Worm (Caenorhabditis elegans) whole organism, L2 larva: ENCODE measurements around the gene sri-40.
"Not testable (repeated sequence)": the region's sequence is repeated elsewhere in the genome, so short reads cannot be mapped to it uniquely, and the experiment has no call there.

Source experiments
- C34F6.9 ChIP-seq: fragments of 150-350 bp; optimal IDR thresholded peaks from 2 replicates; lab custom pipeline; 2014; ENCODE audit warnings: missing biosample characterization, missing genetic modification characterization
- R02D3.7 ChIP-seq: fragments of 150-350 bp; optimal IDR thresholded peaks from 2 replicates; lab custom pipeline; 2014; ENCODE audit warnings: missing biosample characterization, missing genetic modification characterization
- Y55F3AM.14 ChIP-seq: fragments of 200-800 bp; sonication (Bioruptor generic); optimal IDR thresholded peaks from 2 replicates; lab custom pipeline; 2018; ENCODE audit warnings: mild to moderate bottlenecking, missing genetic modification characterization, missing compliant biosample characterization
- alr-1 ChIP-seq: fragments of 150-350 bp; optimal IDR thresholded peaks from 2 replicates; lab custom pipeline; 2014; ENCODE audit warnings: missing biosample characterization, missing genetic modification characterization
- aly-2 ChIP-seq: fragments of 150-350 bp; optimal IDR thresholded peaks from 2 replicates; lab custom pipeline; 2014; ENCODE audit warnings: missing biosample characterization, missing genetic modification characterization
- ama-1 ChIP-seq: fragments of 150-350 bp; optimal IDR thresholded peaks from 2 replicates; lab custom pipeline; 2018; ENCODE audit warnings: inconsistent platforms
- ceh-16 ChIP-seq: fragments of 150-350 bp; optimal IDR thresholded peaks from 2 replicates; lab custom pipeline; 2014; ENCODE audit warnings: missing biosample characterization, missing genetic modification characterization
- crh-2 ChIP-seq: sonication (generic microtip); optimal IDR thresholded peaks from 2 replicates; lab custom pipeline; 2017; ENCODE audit warnings: missing biosample characterization, missing genetic modification characterization
- dmd-4 ChIP-seq: sonication (generic microtip); optimal IDR thresholded peaks from 2 replicates; lab custom pipeline; 2017; ENCODE audit warnings: missing biosample characterization, missing genetic modification characterization
- egl-27 ChIP-seq: sonication (generic microtip); optimal IDR thresholded peaks from 3 replicates; lab custom pipeline; 2017; ENCODE audit warnings: missing biosample characterization, missing genetic modification reagents, missing genetic modification characterization
- elt-1 ChIP-seq: fragments of 150-350 bp; optimal IDR thresholded peaks from 2 replicates; lab custom pipeline; 2014; ENCODE audit warnings: missing biosample characterization, missing genetic modification characterization
- elt-3 ChIP-seq: sonication (generic microtip); optimal IDR thresholded peaks from 2 replicates; lab custom pipeline; 2017; ENCODE audit warnings: missing biosample characterization, missing genetic modification characterization
- fos-1 ChIP-seq: fragments of 150-350 bp; optimal IDR thresholded peaks from 2 replicates; lab custom pipeline; 2014; ENCODE audit warnings: missing biosample characterization, missing genetic modification characterization
- gmeb-1 ChIP-seq: fragments of 150-350 bp; optimal IDR thresholded peaks from 2 replicates; lab custom pipeline; 2014; ENCODE audit warnings: missing biosample characterization, missing genetic modification characterization
- lin-13 ChIP-seq: fragments of 150-350 bp; optimal IDR thresholded peaks from 2 replicates; lab custom pipeline; 2014; ENCODE audit warnings: missing biosample characterization, missing genetic modification reagents, missing genetic modification characterization
- lsy-2 ChIP-seq, 2 experiments: fragments of 150-350 bp in 1 of 2; sonication (generic microtip) in 1 of 2; optimal IDR thresholded peaks; 2 replicates each; lab custom pipeline; 2014 to 2017; ENCODE audit warnings: missing biosample characterization in 2 of 2, missing genetic modification characterization in 2 of 2
- mbf-1 ChIP-seq: sonication (generic microtip); optimal IDR thresholded peaks from 2 replicates; lab custom pipeline; 2017; ENCODE audit warnings: missing biosample characterization, missing genetic modification characterization
- mdl-1 ChIP-seq, 2 experiments: fragments of 150-350 bp in 1 of 2; sonication (generic microtip) in 1 of 2; optimal IDR thresholded peaks; 2 replicates each; lab custom pipeline; 2017; ENCODE audit warnings: missing biosample characterization in 2 of 2, missing genetic modification characterization in 2 of 2
- nhr-10 ChIP-seq: sonication (generic microtip); optimal IDR thresholded peaks from 2 replicates; lab custom pipeline; 2017; ENCODE audit warnings: missing biosample characterization, missing genetic modification characterization
- nhr-11 ChIP-seq: fragments of 150-350 bp; optimal IDR thresholded peaks from 2 replicates; lab custom pipeline; 2014; ENCODE audit warnings: missing biosample characterization, missing genetic modification characterization
- nhr-129 ChIP-seq: fragments of 150-350 bp; optimal IDR thresholded peaks from 2 replicates; lab custom pipeline; 2014; ENCODE audit warnings: missing biosample characterization, missing genetic modification characterization
- nhr-21 ChIP-seq: fragments of 150-350 bp; optimal IDR thresholded peaks from 2 replicates; lab custom pipeline; 2014; ENCODE audit warnings: missing biosample characterization, missing genetic modification characterization
- nhr-23 ChIP-seq: fragments of 150-350 bp; optimal IDR thresholded peaks from 2 replicates; lab custom pipeline; 2014; ENCODE audit warnings: missing biosample characterization, missing genetic modification reagents, missing genetic modification characterization
- nhr-237 ChIP-seq: fragments of 150-350 bp; optimal IDR thresholded peaks from 2 replicates; lab custom pipeline; 2014; ENCODE audit warnings: missing biosample characterization, missing genetic modification characterization
- nhr-25 ChIP-seq: fragments of 150-350 bp; sonication (generic microtip); optimal IDR thresholded peaks from 3 replicates; lab custom pipeline; 2014; ENCODE audit warnings: missing biosample characterization, missing genetic modification characterization
- nhr-6 ChIP-seq: fragments of 150-350 bp; optimal IDR thresholded peaks from 2 replicates; lab custom pipeline; 2014; ENCODE audit warnings: missing biosample characterization, missing genetic modification characterization
- nhr-77 ChIP-seq: fragments of 150-350 bp; optimal IDR thresholded peaks from 2 replicates; lab custom pipeline; 2014; ENCODE audit warnings: missing biosample characterization, missing genetic modification characterization
- peb-1 ChIP-seq: fragments of 150-350 bp; optimal IDR thresholded peaks from 2 replicates; lab custom pipeline; 2014; ENCODE audit warnings: missing biosample characterization, missing genetic modification characterization
- sem-4 ChIP-seq: fragments of 150-350 bp; optimal IDR thresholded peaks from 2 replicates; lab custom pipeline; 2014; ENCODE audit warnings: missing biosample characterization, missing genetic modification reagents, missing genetic modification characterization
- skn-1 ChIP-seq: sonication (generic microtip); optimal IDR thresholded peaks from 2 replicates; lab custom pipeline; 2017; ENCODE audit warnings: missing biosample characterization, missing genetic modification characterization
- unc-39 ChIP-seq: fragments of 150-350 bp; optimal IDR thresholded peaks from 2 replicates; lab custom pipeline; 2014; ENCODE audit warnings: missing biosample characterization, missing genetic modification characterization
- unc-55 ChIP-seq: fragments of 150-350 bp; sonication (generic microtip); optimal IDR thresholded peaks from 3 replicates; lab custom pipeline; 2014; ENCODE audit warnings: missing biosample characterization, missing genetic modification reagents, missing genetic modification characterization
- unc-62 ChIP-seq: fragments of 150-350 bp; optimal IDR thresholded peaks from 2 replicates; lab custom pipeline; 2014; ENCODE audit warnings: missing biosample characterization, missing genetic modification reagents, missing genetic modification characterization
- zag-1 ChIP-seq: fragments of 150-350 bp; optimal IDR thresholded peaks from 2 replicates; lab custom pipeline; 2014; ENCODE audit warnings: missing biosample characterization, missing genetic modification characterization
- ztf-1 ChIP-seq: fragments of 200-800 bp; sonication (Bioruptor generic); conservative IDR thresholded peaks from 2 replicates; pipeline ENCODE4 v1.3.6; 2022; ENCODE audit warnings: missing genetic modification characterization, missing compliant biosample characterization
- ztf-11 ChIP-seq: sonication (generic microtip); optimal IDR thresholded peaks from 2 replicates; lab custom pipeline; 2017; ENCODE audit warnings: missing biosample characterization, missing genetic modification characterization
- ztf-4 ChIP-seq: fragments of 150-350 bp; optimal IDR thresholded peaks from 2 replicates; lab custom pipeline; 2014; ENCODE audit warnings: missing biosample characterization, missing genetic modification characterization

sri-40 gene

ce11 chrII:3201242-3201641 is 23.5 kb downstream of the sri-40 start, which contains the start of gene sri-48:
Gene sri-48 (minus strand): TSS chrII:3201342.
- TF ChIP-seq fos-1, ztf-4, ztf-11 (tag; lab: Kevin White, UChicago): not testable (repeated sequence)

ce11 chrII:3202519-3202918 is 24.8 kb downstream of the sri-40 start, which contains the start of gene sri-53:
Gene sri-53 (minus strand): TSS chrII:3202619.
- no peak for TF ChIP-seq fos-1 (tag; lab: Kevin White, UChicago)

- TF ChIP-seq ztf-1 (no peak), peb-1 (tag; lab: Kevin White, UChicago) (no peak), elt-1 (tag; lab: Kevin White, UChicago) (no peak), nhr-6 (tag; lab: Kevin White, UChicago) (no peak)
Observed at ce11 chrII:3203415-3203814, 25.7 kb downstream of the sri-40 start, which contains the start of gene sri-50. Gene sri-50 (plus strand): TSS chrII:3203715.

- TF ChIP-seq egl-27 (tag; lab: Kevin White, UChicago), result no peak
- no peak for TF ChIP-seq nhr-237 (tag; lab: Kevin White, UChicago)
- TF ChIP-seq crh-2, result no peak
- TF ChIP-seq ztf-1, result no peak
- no peak for TF ChIP-seq unc-55 (GFP tag; lab: Kevin White, UChicago)
- no peak for TF ChIP-seq ceh-16 (tag; lab: Kevin White, UChicago)
- no peak for TF ChIP-seq nhr-23 (tag; lab: Kevin White, UChicago)
- TF ChIP-seq ama-1, result no peak
- TF ChIP-seq dmd-4 (tag; lab: Kevin White, UChicago), result no peak
- TF ChIP-seq gmeb-1 (tag; lab: Kevin White, UChicago), result no peak
- TF ChIP-seq skn-1 (tag; lab: Kevin White, UChicago), result no peak
- TF ChIP-seq unc-39 (tag; lab: Kevin White, UChicago), result no peak
- no peak for TF ChIP-seq nhr-25
- TF ChIP-seq elt-3 (tag; lab: Kevin White, UChicago), result no peak
- TF ChIP-seq nhr-10 (tag; lab: Kevin White, UChicago), result no peak
- no peak for TF ChIP-seq R02D3.7 (tag; lab: Kevin White, UChicago)
- no peak for TF ChIP-seq nhr-11 (tag; lab: Kevin White, UChicago)
- no peak for TF ChIP-seq mdl-1 (tag; optimal IDR thresholded peaks at IDR 0.05; lab: Kevin White, UChicago)
Observed at ce11 chrII:3206423-3206989, 28.7 kb downstream of the sri-40 start, which contains the start of the genes ZC239.20 and ZC239.21. Gene ZC239.20 (minus strand): TSS chrII:3206523. Gene ZC239.21 (plus strand): TSS chrII:3206939.

ce11 chrII:3208679-3209078 is 30.9 kb downstream of the sri-40 start, which contains the start of gene sdz-35:
Gene sdz-35 (minus strand): TSS chrII:3208779.
- TF ChIP-seq elt-3 (tag; lab: Kevin White, UChicago) (no peak), sem-4 (no peak), Y55F3AM.14 (no peak), crh-2 (no peak), ztf-4 (tag; lab: Kevin White, UChicago) (no peak), nhr-21 (no peak), nhr-129 (no peak), ceh-16 (tag; lab: Kevin White, UChicago) (no peak), lsy-2 (tag; optimal IDR thresholded peaks at IDR 0.05; lab: Kevin White, UChicago) (no peak), nhr-6 (tag; lab: Kevin White, UChicago) (no peak)

- TF ChIP-seq lin-13 (GFP tag; lab: Kevin White, UChicago) (no peak), unc-55 (GFP tag; lab: Kevin White, UChicago) (peak; percentile 43), dmd-4 (tag; lab: Kevin White, UChicago) (no peak), alr-1 (tag; lab: Kevin White, UChicago) (no peak), zag-1 (tag; lab: Kevin White, UChicago) (no peak), ztf-4 (tag; lab: Kevin White, UChicago) (no peak), unc-39 (tag; lab: Kevin White, UChicago) (no peak), sem-4 (no peak), aly-2 (no peak), nhr-77 (tag; lab: Kevin White, UChicago) (no peak), fos-1 (tag; lab: Kevin White, UChicago) (peak; percentile 10), ama-1 (peak; percentile 15), C34F6.9 (peak; percentile 80), ztf-11 (tag; lab: Kevin White, UChicago) (no peak), mbf-1 (tag; lab: Kevin White, UChicago) (no peak), lsy-2 (tag; optimal IDR thresholded peaks at IDR 0.05; lab: Kevin White, UChicago) (peak in 1 of 2 experiments; percentile 61), unc-62 (GFP tag; lab: Kevin White, UChicago) (no peak), elt-1 (tag; lab: Kevin White, UChicago) (no peak)
Observed at ce11 chrII:3209251-3209650, 31.5 kb downstream of the sri-40 start, which contains the start of gene ZC239.6. Gene ZC239.6 (plus strand): TSS chrII:3209631.
